Fruit fly (Drosophila melanogaster): ENCODE measurements around the gene Cdk1.

The Cdk1 gene

dm6 chr2L:10381890-10382450 is 4.1 kb downstream of the Cdk1 start, which contains the start of gene CG5096:
Gene CG5096, plus strand, starts transcription at chr2L:10382263.
- TF ChIP-seq brk (GFP tag; optimal IDR thresholded peaks at IDR 0.05) (peak; percentile 69), foxo (GFP tag; optimal IDR thresholded peaks at IDR 0.05) (peak; percentile 49 to 87), lola (GFP tag; optimal IDR thresholded peaks at IDR 0.05) (no peak), ey (GFP tag; optimal IDR thresholded peaks at IDR 0.05) (peak; percentile 80), pan (optimal IDR thresholded peaks at IDR 0.05) (no peak), HLH106 (tag; optimal IDR thresholded peaks at IDR 0.05) (peak; percentile 74), psq (GFP tag; optimal IDR thresholded peaks at IDR 0.05) (peak; percentile 59), Hr78 (GFP tag; optimal IDR thresholded peaks at IDR 0.05) (no peak), CG32264 (GFP tag; optimal IDR thresholded peaks at IDR 0.05) (peak; percentile 33), tai (GFP tag; optimal IDR thresholded peaks at IDR 0.05) (peak; percentile 11), dsf (GFP tag; optimal IDR thresholded peaks at IDR 0.05; ENCODE audit: borderline replicate concordance) (peak; percentile 4), rgr (GFP tag; optimal IDR thresholded peaks at IDR 0.05) (peak; percentile 85), Myc (optimal IDR thresholded peaks at IDR 0.05) (no peak), Rel (GFP tag; optimal IDR thresholded peaks at IDR 0.05) (no peak), Rel (tag; optimal IDR thresholded peaks at IDR 0.05) (peak; percentile 96), woc (GFP tag; optimal IDR thresholded peaks at IDR 0.05) (peak; percentile 56), sage (GFP tag; optimal IDR thresholded peaks at IDR 0.05) (peak; percentile 38), Sp1 (GFP tag; optimal IDR thresholded peaks at IDR 0.05) (peak; percentile 80), CrebA (GFP tag; optimal IDR thresholded peaks at IDR 0.05; ENCODE audit: borderline replicate concordance) (no peak), h (GFP tag; optimal IDR thresholded peaks at IDR 0.05) (peak; percentile 91), Vsx2 (GFP tag; optimal IDR thresholded peaks at IDR 0.05; ENCODE audit: partially characterized antibody) (no peak), Hnf4 (GFP tag; optimal IDR thresholded peaks at IDR 0.05) (peak; percentile 67), Abd-B (GFP tag; optimal IDR thresholded peaks at IDR 0.05) (no peak), sv (GFP tag; optimal IDR thresholded peaks at IDR 0.05) (peak; percentile 77), OdsH (GFP tag; optimal IDR thresholded peaks at IDR 0.05) (peak; percentile 84), Jra (GFP tag; optimal IDR thresholded peaks at IDR 0.05) (peak; percentile 31), fru (GFP tag; optimal IDR thresholded peaks at IDR 0.05) (peak; percentile 90)

dm6 chr2L:10379865-10380264 is 6.2 kb downstream of the Cdk1 start, which contains the start of gene gny:
Gene gny, plus strand, starts transcription at chr2L:10380103.
- TF ChIP-seq Rel (GFP tag; optimal IDR thresholded peaks at IDR 0.05) (no peak), Rel (tag; optimal IDR thresholded peaks at IDR 0.05) (peak; percentile 1), Dfd (GFP tag; optimal IDR thresholded peaks at IDR 0.05) (no peak)

dm6 chr2L:10378631-10379030 is 7.4 kb downstream of the Cdk1 start:
- TF ChIP-seq pan (optimal IDR thresholded peaks at IDR 0.05) (no peak), psq (GFP tag; optimal IDR thresholded peaks at IDR 0.05) (no peak), ey (GFP tag; optimal IDR thresholded peaks at IDR 0.05) (no peak), Dif (GFP tag; optimal IDR thresholded peaks at IDR 0.05; ENCODE audit: partially characterized antibody) (no peak), usp (GFP tag; optimal IDR thresholded peaks at IDR 0.05) (no peak), dl (GFP tag; optimal IDR thresholded peaks at IDR 0.05; ENCODE audit: insufficient read depth in 1 of 2, partially characterized antibody in 2 of 2) (no peak), Mio (GFP tag; optimal IDR thresholded peaks at IDR 0.05) (no peak), Jra (GFP tag; optimal IDR thresholded peaks at IDR 0.05) (no peak), brk (GFP tag; optimal IDR thresholded peaks at IDR 0.05) (no peak), N (GFP tag; optimal IDR thresholded peaks at IDR 0.05) (no peak), sage (GFP tag; optimal IDR thresholded peaks at IDR 0.05) (no peak), Sp1 (GFP tag; optimal IDR thresholded peaks at IDR 0.05) (no peak), jim (GFP tag; optimal IDR thresholded peaks at IDR 0.05) (no peak), dsf (GFP tag; optimal IDR thresholded peaks at IDR 0.05; ENCODE audit: borderline replicate concordance) (no peak), Rel (GFP tag; optimal IDR thresholded peaks at IDR 0.05) (no peak), Rel (tag; optimal IDR thresholded peaks at IDR 0.05) (no peak), lola (GFP tag; optimal IDR thresholded peaks at IDR 0.05) (no peak), h (GFP tag; optimal IDR thresholded peaks at IDR 0.05) (no peak), Dfd (GFP tag; optimal IDR thresholded peaks at IDR 0.05) (no peak), CrebA (GFP tag; optimal IDR thresholded peaks at IDR 0.05; ENCODE audit: borderline replicate concordance) (no peak), Hr78 (GFP tag; optimal IDR thresholded peaks at IDR 0.05) (no peak)

dm6 chr2L:10376276-10376675 is 9.8 kb downstream of the Cdk1 start:
- no peak for TF ChIP-seq fru (GFP tag; optimal IDR thresholded peaks at IDR 0.05)
- no peak for TF ChIP-seq dl (GFP tag; optimal IDR thresholded peaks at IDR 0.05; ENCODE audit: insufficient read depth in 1 of 2, partially characterized antibody in 2 of 2)
- TF ChIP-seq h (GFP tag; optimal IDR thresholded peaks at IDR 0.05) = no peak
- no peak for TF ChIP-seq CG32264 (GFP tag; optimal IDR thresholded peaks at IDR 0.05)
- TF ChIP-seq Dif (GFP tag; optimal IDR thresholded peaks at IDR 0.05; ENCODE audit: partially characterized antibody) = no peak
- no peak for TF ChIP-seq woc (GFP tag; optimal IDR thresholded peaks at IDR 0.05)
- no peak for TF ChIP-seq Hnf4 (GFP tag; optimal IDR thresholded peaks at IDR 0.05)
- no peak for TF ChIP-seq Vsx2 (GFP tag; optimal IDR thresholded peaks at IDR 0.05; ENCODE audit: partially characterized antibody)
